Worm (Caenorhabditis elegans) whole organism, late embryonic: ENCODE measurements around the gene drn-1.

Experiments
- ceh-30 ChIP-seq: fragments of 150-350 bp; optimal IDR thresholded peaks from 2 replicates; lab custom pipeline; 2014; ENCODE audit warnings: missing biosample characterization, missing genetic modification characterization
- ceh-9 ChIP-seq: sonication (generic microtip); optimal IDR thresholded peaks from 2 replicates; lab custom pipeline; 2016; ENCODE audit warnings: mild to moderate bottlenecking, missing genetic modification characterization, inconsistent platforms, missing compliant biosample characterization
- dmd-4 ChIP-seq: sonication (generic microtip); optimal IDR thresholded peaks from 2 replicates; lab custom pipeline; 2016; ENCODE audit warnings: borderline replicate concordance, missing genetic modification characterization, missing compliant biosample characterization
- dve-1 ChIP-seq: sonication (generic microtip); optimal IDR thresholded peaks from 2 replicates; lab custom pipeline; 2017; ENCODE audit warnings: antibody characterized with exemption, mild to moderate bottlenecking, missing genetic modification characterization, missing compliant biosample characterization
- fkh-10 ChIP-seq: fragments of 150-350 bp; optimal IDR thresholded peaks from 2 replicates; lab custom pipeline; 2014; ENCODE audit warnings: missing biosample characterization, missing genetic modification reagents, missing genetic modification characterization
- hlh-15 ChIP-seq: sonication (generic microtip); optimal IDR thresholded peaks from 2 replicates; lab custom pipeline; 2016; ENCODE audit warnings: missing genetic modification characterization, missing compliant biosample characterization
- hlh-30 ChIP-seq: sonication (generic microtip); optimal IDR thresholded peaks from 2 replicates; lab custom pipeline; 2017; ENCODE audit warnings: antibody characterized with exemption, missing genetic modification characterization, missing compliant biosample characterization; ENCODE audit not compliant: insufficient read depth
- hlh-6 ChIP-seq: sonication (generic microtip); optimal IDR thresholded peaks from 2 replicates; lab custom pipeline; 2016; ENCODE audit warnings: missing genotype, missing genetic modification characterization, missing compliant biosample characterization
- lin-11 ChIP-seq: fragments of 200-800 bp; sonication (Bioruptor generic); optimal IDR thresholded peaks from 2 replicates; lab custom pipeline; 2018; ENCODE audit warnings: mild to moderate bottlenecking, missing genetic modification characterization, missing compliant biosample characterization
- nfya-1 ChIP-seq: sonication (generic microtip); optimal IDR thresholded peaks from 2 replicates; lab custom pipeline; 2017; ENCODE audit warnings: missing genetic modification characterization, mild to moderate bottlenecking, missing compliant biosample characterization, antibody characterized with exemption, moderate library complexity
- npax-4 ChIP-seq: sonication (generic microtip); optimal IDR thresholded peaks from 2 replicates; lab custom pipeline; 2016; ENCODE audit warnings: missing genetic modification characterization, missing compliant biosample characterization
- unc-55 ChIP-seq: sonication (generic microtip); optimal IDR thresholded peaks from 2 replicates; lab custom pipeline; 2017; ENCODE audit warnings: missing biosample characterization, missing genetic modification reagents, missing genetic modification characterization

- TF ChIP-seq nfya-1 (tag; lab: Kevin White, UChicago) (no peak), unc-55 (GFP tag; lab: Kevin White, UChicago) (no peak), hlh-15 (tag; lab: Kevin White, UChicago) (no peak), npax-4 (no peak), ceh-30 (tag; lab: Kevin White, UChicago) (no peak), fkh-10 (GFP tag; lab: Kevin White, UChicago) (no peak), lin-11 (tag; lab: Kevin White, UChicago) (no peak), dmd-4 (tag; lab: Kevin White, UChicago) (no peak), ceh-9 (no peak), hlh-6 (tag; lab: Kevin White, UChicago) (no peak), dve-1 (no peak), hlh-30 (no peak)
These were observed 35.9 kb downstream of the drn-1 start, which contains the start of gene pho-1 for ce11 chrII:5235758-5236157.
